Fruit fly (Drosophila melanogaster): Measurements from ENCODE around the gene Keap1.

The Keap1 gene

DNA sequence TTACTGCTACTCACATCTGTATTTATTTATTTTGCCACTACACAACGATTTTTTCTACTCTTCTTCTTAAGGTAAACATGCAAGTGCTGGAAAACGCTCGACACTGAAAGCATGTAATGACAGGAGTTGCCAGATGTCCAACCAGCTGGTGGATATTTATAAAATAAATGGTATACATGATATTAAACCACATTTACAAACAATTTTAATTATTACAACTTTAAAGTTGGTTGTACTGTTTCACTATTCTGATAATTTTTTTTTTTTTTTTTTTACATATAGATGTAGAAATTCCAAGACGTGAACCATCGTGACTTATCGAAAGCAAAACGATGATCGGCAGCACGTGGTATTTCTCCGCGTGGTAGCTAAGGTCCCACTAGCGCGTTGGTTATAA lies at the start of gene Keap1, which contains the start of gene kuk (continued):
- TF ChIP-seq Hr78 (GFP tag; optimal IDR thresholded peaks at IDR 0.05) (no peak), gt (GFP tag; IDR thresholded peaks at IDR 0.05) (no peak), CG1603 (tag; optimal IDR thresholded peaks at IDR 0.05) (peak; percentile 57), Ravus (GFP tag; IDR thresholded peaks at IDR 0.05) (no peak), CG6683 (GFP tag; optimal IDR thresholded peaks at IDR 0.05) (no peak), CG14667 (GFP tag; IDR thresholded peaks at IDR 0.05) (no peak), MBD-R2 (GFP tag; IDR thresholded peaks at IDR 0.05) (peak; percentile 42), CG7556 (GFP tag; optimal IDR thresholded peaks at IDR 0.05) (no peak), ftz-f1 (GFP tag; optimal IDR thresholded peaks at IDR 0.05) (no peak), Myb (GFP tag; optimal IDR thresholded peaks at IDR 0.05) (peak; percentile 92), CG16779 (GFP tag; IDR thresholded peaks at IDR 0.05) (no peak), stwl (tag; optimal IDR thresholded peaks at IDR 0.05) (peak; percentile 70), C15 (GFP tag; IDR thresholded peaks at IDR 0.05) (no peak), E2f2 (GFP tag; IDR thresholded peaks at IDR 0.05) (peak; percentile 64), peb (GFP tag; IDR thresholded peaks at IDR 0.05) (no peak), NC2α (GFP tag; optimal IDR thresholded peaks at IDR 0.05) (peak; percentile 35), CG3163 (GFP tag; optimal IDR thresholded peaks at IDR 0.05) (peak; percentile 46), Atf3 (GFP tag; optimal IDR thresholded peaks at IDR 0.05) (peak; percentile 48), pb (GFP tag; optimal IDR thresholded peaks at IDR 0.05) (peak; percentile 17), CG11723 (GFP tag; optimal IDR thresholded peaks at IDR 0.05) (no peak), CG12659 (GFP tag; optimal IDR thresholded peaks at IDR 0.05) (peak; percentile 75), unc-4 (GFP tag; IDR thresholded peaks at IDR 0.05; ENCODE audit: partially characterized antibody) (peak; percentile 86), emc (GFP tag; optimal IDR thresholded peaks at IDR 0.05) (peak; percentile 62), gce (GFP tag; IDR thresholded peaks at IDR 0.05) (no peak), Spps (tag; optimal IDR thresholded peaks at IDR 0.05) (no peak), CG14014 (GFP tag; IDR thresholded peaks at IDR 0.05) (peak; percentile 51), ara (GFP tag; IDR thresholded peaks at IDR 0.05) (0 out of 2 replicates have a peak, but pooled peaks have one; percentile 8), slp2 (GFP tag; optimal IDR thresholded peaks at IDR 0.05) (no peak), CG3726 (GFP tag; IDR thresholded peaks at IDR 0.05) (no peak), CG11085 (GFP tag; IDR thresholded peaks at IDR 0.05) (peak; percentile 53), inv (GFP tag; IDR thresholded peaks at IDR 0.05; ENCODE audit: partially characterized antibody) (peak; percentile 88), CG6854 (GFP tag; optimal IDR thresholded peaks at IDR 0.05) (no peak), Sry-β (GFP tag; optimal IDR thresholded peaks at IDR 0.05) (no peak), CG7987 (GFP tag; optimal IDR thresholded peaks at IDR 0.05) (no peak), otp (GFP tag; IDR thresholded peaks at IDR 0.05) (no peak), nerfin-1 (tag; optimal IDR thresholded peaks at IDR 0.05) (no peak), az2 (GFP tag; optimal IDR thresholded peaks at IDR 0.05) (peak; percentile 50), Scr (GFP tag; IDR thresholded peaks at IDR 0.05; ENCODE audit: partially characterized antibody) (peak; percentile 88), Deaf1 (tag; optimal IDR thresholded peaks at IDR 0.05) (no peak), CG8765 (GFP tag; IDR thresholded peaks at IDR 0.05) (peak; percentile 30; the same call in 1 of the 2 replicates), toy (GFP tag; IDR thresholded peaks at IDR 0.05) (no peak), Ada2b (GFP tag; IDR thresholded peaks at IDR 0.05) (peak; percentile 37; the same call in 1 of the 2 replicates), chn (GFP tag; optimal IDR thresholded peaks at IDR 0.05) (peak; percentile 50), Abd-B (GFP tag; optimal IDR thresholded peaks at IDR 0.05) (no peak), CG9817 (tag; optimal IDR thresholded peaks at IDR 0.05) (peak; percentile 54), CG3847 (GFP tag; IDR thresholded peaks at IDR 0.05) (peak; percentile 87), CHES-1-like (GFP tag; optimal IDR thresholded peaks at IDR 0.05) (peak; percentile 82), psq (GFP tag; optimal IDR thresholded peaks at IDR 0.05) (peak; percentile 27), oc (tag; optimal IDR thresholded peaks at IDR 0.05) (peak; percentile 38), CG8359 (GFP tag; optimal IDR thresholded peaks at IDR 0.05; ENCODE audit: borderline replicate concordance) (no peak), CG14710 (tag; optimal IDR thresholded peaks at IDR 0.05) (peak; percentile 82)

Measured in whole organism, embryonic.